Fruit fly (Drosophila melanogaster): Measurements from ENCODE around the gene CG14074.

- no peak for TF ChIP-seq psq (optimal IDR thresholded peaks at IDR 0.05)
- TF ChIP-seq Myc (optimal IDR thresholded peaks at IDR 0.05) = no peak
- no peak for TF ChIP-seq Sin3A (optimal IDR thresholded peaks at IDR 0.05)
- no peak for TF ChIP-seq h (optimal IDR thresholded peaks at IDR 0.05)
- no peak for TF ChIP-seq insv (optimal IDR thresholded peaks at IDR 0.05)
- no peak for TF ChIP-seq ttk (optimal IDR thresholded peaks at IDR 0.05)
Measured at dm6 chr3L:18860467-18860866, 5.6 kb upstream of the CG14074 start.

Data from Kc167 (cell line).